Worm (Caenorhabditis elegans): Measurements from ENCODE around the gene ztf-14.

The ztf-14 gene

DNA sequence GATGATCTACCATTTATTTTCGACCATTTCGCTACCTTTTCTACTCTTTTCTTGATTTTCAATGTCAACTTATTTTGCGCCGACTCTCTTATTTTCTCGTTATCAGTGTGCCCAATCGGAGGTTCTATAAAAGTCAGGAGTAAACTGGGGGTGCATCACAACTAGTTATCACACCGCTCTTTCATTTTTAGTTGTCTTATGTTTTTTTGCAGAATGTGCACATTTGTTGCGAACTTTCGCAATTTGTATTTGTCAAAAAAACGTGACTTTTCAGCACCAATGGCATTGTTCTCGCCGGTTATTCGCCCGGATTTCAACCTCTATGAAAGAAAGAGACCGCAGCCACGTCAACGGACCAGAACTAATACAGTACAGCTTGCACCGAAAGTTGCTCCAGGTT, 41.7 kb downstream of the ztf-14 start:
- TF ChIP-seq Y67H2A.10 (GFP tag; conservative IDR thresholded peaks at IDR 0.05) (no peak), ets-4 (GFP tag; optimal IDR thresholded peaks at IDR 0.05) (no peak), Y95B8A.8 (GFP tag; IDR thresholded peaks at IDR 0.05) (no peak), lin-35 (GFP tag; optimal IDR thresholded peaks at IDR 0.05) (no peak), nhr-80 (tag; optimal IDR thresholded peaks at IDR 0.05) (peak; percentile 38), cebp-1 (GFP tag; IDR thresholded peaks at IDR 0.05) (peak; percentile 35; the same call in 1 of the 2 replicates), cebp-1 (tag; optimal IDR thresholded peaks at IDR 0.05) (peak; percentile 57), hmg-1.2 (GFP tag; IDR thresholded peaks at IDR 0.05) (no peak), xnd-1 (tag; optimal IDR thresholded peaks at IDR 0.05) (no peak), zfh-2 (GFP tag; conservative IDR thresholded peaks at IDR 0.05) (no peak)

DNA sequence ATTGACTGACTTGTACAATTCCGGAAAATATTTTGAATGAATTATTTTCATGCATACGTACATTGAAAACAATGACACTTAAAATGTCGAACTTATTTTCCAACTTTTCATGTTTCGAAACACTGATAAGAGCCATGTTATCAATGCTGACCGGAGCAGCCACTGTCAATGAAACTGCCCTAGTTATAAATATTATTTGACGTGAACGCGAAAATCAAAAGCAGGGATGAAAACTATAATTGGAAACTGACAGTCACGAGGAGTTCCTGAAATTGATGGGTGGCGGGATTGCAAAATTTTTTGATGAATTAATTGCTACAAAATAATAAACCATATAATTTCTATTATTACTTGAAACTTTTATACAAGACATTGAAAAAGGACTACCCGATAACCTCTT, 43.6 kb downstream of the ztf-14 start:
- peak; percentile 1 for TF ChIP-seq tbp1 (GFP tag; optimal IDR thresholded peaks at IDR 0.05)
- TF ChIP-seq hlh-26 (GFP tag; conservative IDR thresholded peaks at IDR 0.05), result no peak
- TF ChIP-seq snpc-3.4 (tag; optimal IDR thresholded peaks at IDR 0.05), result no peak
- no peak for TF ChIP-seq mcd-1 (GFP tag; IDR thresholded peaks at IDR 0.05)
- 0 out of 2 replicates have a peak, but pooled peaks have one; percentile 20 for TF ChIP-seq egl-44 (GFP tag; IDR thresholded peaks at IDR 0.05)
- TF ChIP-seq B0261.1 (tag; optimal IDR thresholded peaks at IDR 0.05), result no peak
- no peak for TF ChIP-seq F39B2.1 (GFP tag; IDR thresholded peaks at IDR 0.05)
- TF ChIP-seq gei-17 (GFP tag; optimal IDR thresholded peaks at IDR 0.05), result no peak
- TF ChIP-seq lsy-27 (tag; optimal IDR thresholded peaks at IDR 0.05; ENCODE audit: borderline replicate concordance, insufficient read depth), result no peak
- TF ChIP-seq egrh-3 (GFP tag; IDR thresholded peaks at IDR 0.05), result no peak
- TF ChIP-seq Y79H2A.3 (GFP tag; conservative IDR thresholded peaks at IDR 0.05), result no peak
- TF ChIP-seq rec-8 (tag; optimal IDR thresholded peaks at IDR 0.05), result no peak
- TF ChIP-seq ceh-58 (GFP tag; IDR thresholded peaks at IDR 0.05), result no peak
- TF ChIP-seq let-607 (tag; optimal IDR thresholded peaks at IDR 0.05), result peak; percentile 26 to 67
- peak; percentile 16; the same call in 1 of the 2 replicates for TF ChIP-seq cebp-1 (GFP tag; IDR thresholded peaks at IDR 0.05)
- no peak for TF ChIP-seq cebp-1 (tag; optimal IDR thresholded peaks at IDR 0.05)
- TF ChIP-seq F10E7.11 (tag; optimal IDR thresholded peaks at IDR 0.05), result no peak
- TF ChIP-seq madf-10 (tag; optimal IDR thresholded peaks at IDR 0.05), result peak; percentile 28
- no peak for TF ChIP-seq dpff-1 (tag; optimal IDR thresholded peaks at IDR 0.05)
- no peak for TF ChIP-seq hrde-1 (tag; optimal IDR thresholded peaks at IDR 0.05; ENCODE audit: borderline replicate concordance)
- no peak for TF ChIP-seq madf-8 (GFP tag; conservative IDR thresholded peaks at IDR 0.05)
- TF ChIP-seq snpc-4 (GFP tag; optimal IDR thresholded peaks at IDR 0.05), result no peak
- TF ChIP-seq snpc-4 (tag; optimal IDR thresholded peaks at IDR 0.05), result peak in 1 of 4 experiments; percentile 31
- TF ChIP-seq Y56A3A.18 (GFP tag; IDR thresholded peaks at IDR 0.05), result no peak
- no peak for TF ChIP-seq ztf-26 (tag; optimal IDR thresholded peaks at IDR 0.05)
- peak; percentile 37 for TF ChIP-seq ztf-22 (GFP tag; optimal IDR thresholded peaks at IDR 0.05)
- peak; percentile 46 for TF ChIP-seq atf-7 (tag; optimal IDR thresholded peaks at IDR 0.05)
- no peak for TF ChIP-seq xnd-1 (tag; optimal IDR thresholded peaks at IDR 0.05)
- no peak for TF ChIP-seq F57A8.1 (GFP tag; optimal IDR thresholded peaks at IDR 0.05)
- TF ChIP-seq egl-18 (GFP tag; IDR thresholded peaks at IDR 0.05), result no peak
- peak; percentile 27 for TF ChIP-seq pha-4 (tag; optimal IDR thresholded peaks at IDR 0.05)
- TF ChIP-seq zfh-2 (GFP tag; conservative IDR thresholded peaks at IDR 0.05), result no peak
- no peak for TF ChIP-seq nhr-27 (tag; optimal IDR thresholded peaks at IDR 0.05)
- no peak for TF ChIP-seq dpl-1 (GFP tag; optimal IDR thresholded peaks at IDR 0.05)
- TF ChIP-seq T26A5.8 (tag; optimal IDR thresholded peaks at IDR 0.05), result no peak
- TF ChIP-seq ets-4 (GFP tag; optimal IDR thresholded peaks at IDR 0.05), result peak; percentile 10
- TF ChIP-seq nhr-80 (tag; optimal IDR thresholded peaks at IDR 0.05), result peak; percentile 90
- TF ChIP-seq C06A6.2 (GFP tag; conservative IDR thresholded peaks at IDR 0.05), result no peak
- no peak for TF ChIP-seq hsf-1 (GFP tag; IDR thresholded peaks at IDR 0.05)
- TF ChIP-seq bed-1 (GFP tag; IDR thresholded peaks at IDR 0.05), result no peak
- no peak for TF ChIP-seq nfyb-1 (GFP tag; IDR thresholded peaks at IDR 0.05)
- TF ChIP-seq ztf-3 (GFP tag; optimal IDR thresholded peaks at IDR 0.05), result no peak
